Fruit fly (Drosophila melanogaster): ENCODE data around the gene CG31248.
A peak's percentile ranks its signal among the peaks of the same experiment; 100 is the strongest.

CG31248 gene

dm6 chr3R:7091904-7092303 lies 37.2 kb upstream of the CG31248 start (continued):
- TF ChIP-seq CG33557 (GFP tag; optimal IDR thresholded peaks at IDR 0.05), result no peak
- peak; percentile 45 for TF ChIP-seq Dek (tag; optimal IDR thresholded peaks at IDR 0.05)
- TF ChIP-seq CG6813 (GFP tag; optimal IDR thresholded peaks at IDR 0.05), result no peak
- TF ChIP-seq CG2199 (GFP tag; IDR thresholded peaks at IDR 0.05), result peak; percentile 73; the same call in 1 of the 3 replicates
- TF ChIP-seq CG10431 (GFP tag; optimal IDR thresholded peaks at IDR 0.05), result no peak
- no peak for TF ChIP-seq psq (GFP tag; optimal IDR thresholded peaks at IDR 0.05)
- TF ChIP-seq peb (GFP tag; IDR thresholded peaks at IDR 0.05), result no peak
- no peak for TF ChIP-seq Tbp (GFP tag; optimal IDR thresholded peaks at IDR 0.05)
- TF ChIP-seq CG4617 (GFP tag; optimal IDR thresholded peaks at IDR 0.05; ENCODE audit: borderline replicate concordance), result peak; percentile 24
- TF ChIP-seq CG16813 (GFP tag; IDR thresholded peaks at IDR 0.05; ENCODE audit: partially characterized antibody), result peak; percentile 69
- TF ChIP-seq CG17186 (GFP tag; optimal IDR thresholded peaks at IDR 0.05), result peak; percentile 3
- no peak for TF ChIP-seq Oli (tag; optimal IDR thresholded peaks at IDR 0.05)
- peak; percentile 16 for TF ChIP-seq CG1602 (GFP tag; optimal IDR thresholded peaks at IDR 0.05)
- peak; percentile 74 for TF ChIP-seq CG12659 (GFP tag; optimal IDR thresholded peaks at IDR 0.05)
- TF ChIP-seq CG32532 (GFP tag; IDR thresholded peaks at IDR 0.05), result no peak
- no peak for TF ChIP-seq dimm (GFP tag; IDR thresholded peaks at IDR 0.05)
- TF ChIP-seq gfzf (GFP tag; optimal IDR thresholded peaks at IDR 0.05), result peak; percentile 39
- peak; percentile 75 for TF ChIP-seq CTCF (GFP tag; optimal IDR thresholded peaks at IDR 0.05)
- TF ChIP-seq CG15696 (tag; optimal IDR thresholded peaks at IDR 0.05), result peak; percentile 30
- peak; percentile 87 for TF ChIP-seq CG6791 (GFP tag; IDR thresholded peaks at IDR 0.05; ENCODE audit: partially characterized antibody)
- TF ChIP-seq Dp (GFP tag; optimal IDR thresholded peaks at IDR 0.05), result peak; percentile 37
- TF ChIP-seq CG1233 (GFP tag; optimal IDR thresholded peaks at IDR 0.05), result no peak
- TF ChIP-seq slp2 (GFP tag; optimal IDR thresholded peaks at IDR 0.05), result peak; percentile 33
- TF ChIP-seq Bgb (GFP tag; IDR thresholded peaks at IDR 0.05; ENCODE audit: partially characterized antibody), result peak; percentile 84
- no peak for TF ChIP-seq CG43689 (GFP tag; IDR thresholded peaks at IDR 0.05)
- peak; percentile 71 for TF ChIP-seq BEAF-32 (GFP tag; optimal IDR thresholded peaks at IDR 0.05)
- TF ChIP-seq NFAT (GFP tag; IDR thresholded peaks at IDR 0.05), result no peak
- no peak for TF ChIP-seq Lim3 (GFP tag; IDR thresholded peaks at IDR 0.05)
- TF ChIP-seq p53 (GFP tag; optimal IDR thresholded peaks at IDR 0.05), result no peak
- TF ChIP-seq CG12104 (GFP tag; optimal IDR thresholded peaks at IDR 0.05), result no peak
- TF ChIP-seq MTF-1 (GFP tag; optimal IDR thresholded peaks at IDR 0.05; ENCODE audit: borderline replicate concordance), result no peak
- no peak for TF ChIP-seq sens-2 (GFP tag; IDR thresholded peaks at IDR 0.05)
- no peak for TF ChIP-seq CG10543 (GFP tag; optimal IDR thresholded peaks at IDR 0.05)
- TF ChIP-seq tin (GFP tag; optimal IDR thresholded peaks at IDR 0.05), result no peak
- TF ChIP-seq CG18476 (GFP tag; optimal IDR thresholded peaks at IDR 0.05), result no peak
- no peak for TF ChIP-seq B-H1 (GFP tag; IDR thresholded peaks at IDR 0.05)
- TF ChIP-seq dati (GFP tag; IDR thresholded peaks at IDR 0.05), result no peak
- TF ChIP-seq croc (GFP tag; conservative IDR thresholded peaks at IDR 0.05), result no peak
- TF ChIP-seq CG15479 (GFP tag; optimal IDR thresholded peaks at IDR 0.05), result no peak
- peak; percentile 5 for TF ChIP-seq cg (GFP tag; optimal IDR thresholded peaks at IDR 0.05)
- TF ChIP-seq MBD-R2 (GFP tag; IDR thresholded peaks at IDR 0.05), result peak; percentile 38; the same call in 1 of the 2 replicates
- peak; percentile 58; the same call in 2 of the 3 replicates for TF ChIP-seq zen2 (GFP tag; IDR thresholded peaks at IDR 0.05; ENCODE audit: partially characterized antibody)
- TF ChIP-seq dm (GFP tag; optimal IDR thresholded peaks at IDR 0.05), result peak; percentile 48
- no peak for TF ChIP-seq Atf-2 (GFP tag; optimal IDR thresholded peaks at IDR 0.05)
- TF ChIP-seq ems (GFP tag; optimal IDR thresholded peaks at IDR 0.05), result no peak
- peak; percentile 56 for TF ChIP-seq YL-1 (GFP tag; optimal IDR thresholded peaks at IDR 0.05)
- no peak for TF ChIP-seq grn (GFP tag; optimal IDR thresholded peaks at IDR 0.05)
- TF ChIP-seq CG6654 (GFP tag; optimal IDR thresholded peaks at IDR 0.05), result no peak
- no peak for TF ChIP-seq CG12236 (GFP tag; optimal IDR thresholded peaks at IDR 0.05)
- no peak for TF ChIP-seq gem (tag; optimal IDR thresholded peaks at IDR 0.05)
- peak; percentile 14 for TF ChIP-seq gcm (GFP tag; optimal IDR thresholded peaks at IDR 0.05)

Data from whole organism, embryonic.